Worm (Caenorhabditis elegans) whole organism, L4 larva: ENCODE measurements around the gene ape-1.

ENCODE experiments used
- D1046.2 ChIP-seq: fragments of 200-800 bp; sonication (Bioruptor generic); IDR thresholded peaks from 2 replicates; pipeline ENCODE4 v1.3.6; 2022; ENCODE audit warnings: missing genetic modification characterization, missing compliant biosample characterization
- F26F4.8 ChIP-seq: fragments of 200-800 bp; sonication (Bioruptor generic); conservative IDR thresholded peaks from 2 replicates; pipeline ENCODE4 v1.3.6; 2022; ENCODE audit warnings: missing genetic modification characterization, missing compliant biosample characterization
- T26A8.4 ChIP-seq: fragments of 200-800 bp; sonication (Bioruptor generic); IDR thresholded peaks from 2 replicates; pipeline ENCODE4 v1.3.6; 2022; ENCODE audit warnings: missing genetic modification characterization, missing compliant biosample characterization
- Y48G9A.11 ChIP-seq: fragments of 200-800 bp; sonication (Bioruptor generic); IDR thresholded peaks from 2 replicates; pipeline ENCODE4 v1.3.6; 2022; ENCODE audit warnings: missing genetic modification reagents, missing genetic modification characterization, missing compliant biosample characterization
- Y5F2A.4 ChIP-seq: fragments of 200-800 bp; sonication (Bioruptor generic); optimal IDR thresholded peaks from 2 replicates; lab custom pipeline; 2018; ENCODE audit warnings: mild to moderate bottlenecking, missing genetic modification characterization, missing compliant biosample characterization
- ZK546.5 ChIP-seq, 2 experiments: sonication (generic microtip); optimal IDR thresholded peaks; 2 replicates each; lab custom pipeline; 2017; ENCODE audit warnings: missing biosample characterization in 2 of 2, missing genetic modification characterization in 2 of 2
- aha-1 ChIP-seq: fragments of 150-350 bp; peaks from one replicate; lab custom pipeline; 2014; ENCODE audit warnings: missing biosample characterization, missing genetic modification characterization
- arid-1 ChIP-seq: fragments of 200-800 bp; sonication (Bioruptor generic); conservative IDR thresholded peaks from 2 replicates; pipeline ENCODE4 v1.3.6; 2022; ENCODE audit warnings: missing genetic modification reagents, missing genetic modification characterization, missing compliant biosample characterization
- ceh-62 ChIP-seq: sonication (generic microtip); optimal IDR thresholded peaks from 2 replicates; lab custom pipeline; 2017; ENCODE audit warnings: missing biosample characterization, missing genetic modification characterization
- ces-1 ChIP-seq: fragments of 150-350 bp; sonication (generic microtip); optimal IDR thresholded peaks from 4 replicates; lab custom pipeline; 2014; ENCODE audit warnings: missing biosample characterization, missing genetic modification reagents, missing genetic modification characterization
- cey-2 ChIP-seq: sonication (generic microtip); optimal IDR thresholded peaks from 3 replicates; lab custom pipeline; 2017; ENCODE audit warnings: missing genetic modification characterization, mild to moderate bottlenecking, missing compliant biosample characterization, antibody characterized with exemption, borderline replicate concordance; ENCODE audit not compliant: insufficient read depth
- dpl-1 ChIP-seq: fragments of 150-350 bp; optimal IDR thresholded peaks from 2 replicates; lab custom pipeline; 2014; ENCODE audit warnings: missing biosample characterization, missing genetic modification reagents, missing genetic modification characterization
- egl-43 ChIP-seq: fragments of 200-800 bp; sonication (Bioruptor generic); IDR thresholded peaks from 2 replicates; pipeline ENCODE4 v1.3.6; 2022; ENCODE audit warnings: missing genetic modification reagents, missing genetic modification characterization, missing compliant biosample characterization
- hlh-11 ChIP-seq: fragments of 200-800 bp; sonication (Bioruptor generic); optimal IDR thresholded peaks from 2 replicates; lab custom pipeline; 2018; ENCODE audit warnings: mild to moderate bottlenecking, missing genetic modification characterization, missing compliant biosample characterization
- lsy-2 ChIP-seq, 2 experiments: fragments of 150-350 bp in 1 of 2; sonication (generic microtip) in 1 of 2; optimal IDR thresholded peaks; 2 replicates each; lab custom pipeline; 2014 to 2017; ENCODE audit warnings: missing biosample characterization in 2 of 2, missing genetic modification characterization in 2 of 2
- mxl-2 ChIP-seq: fragments of 200-800 bp; sonication (Bioruptor generic); conservative IDR thresholded peaks from 2 replicates; pipeline ENCODE4 v1.3.6; 2022; ENCODE audit warnings: missing genetic modification reagents, missing genetic modification characterization, missing compliant biosample characterization
- nhr-10 ChIP-seq: fragments of 150-350 bp; optimal IDR thresholded peaks from 2 replicates; lab custom pipeline; 2014; ENCODE audit warnings: missing biosample characterization, missing genetic modification characterization
- nhr-111 ChIP-seq: fragments of 200-800 bp; sonication (Bioruptor generic); optimal IDR thresholded peaks from 2 replicates; lab custom pipeline; 2018; ENCODE audit warnings: mild to moderate bottlenecking, missing genetic modification characterization, missing compliant biosample characterization
- nhr-237 ChIP-seq: sonication (generic microtip); optimal IDR thresholded peaks from 2 replicates; lab custom pipeline; 2017; ENCODE audit warnings: missing biosample characterization, missing genetic modification characterization
- nhr-25 ChIP-seq: sonication (generic microtip); optimal IDR thresholded peaks from 2 replicates; lab custom pipeline; 2017; ENCODE audit warnings: missing genetic modification characterization, mild to moderate bottlenecking, missing compliant biosample characterization, antibody characterized with exemption, moderate library complexity, borderline replicate concordance; ENCODE audit not compliant: insufficient read depth
- nhr-28 ChIP-seq: fragments of 150-350 bp; optimal IDR thresholded peaks from 2 replicates; lab custom pipeline; 2014; ENCODE audit warnings: missing biosample characterization, missing genetic modification characterization
- php-3 ChIP-seq: fragments of 200-800 bp; sonication (Bioruptor generic); IDR thresholded peaks from 2 replicates; pipeline ENCODE4 v1.3.6; 2022; ENCODE audit warnings: missing genetic modification reagents, missing genetic modification characterization, missing compliant biosample characterization
- pqm-1 ChIP-seq: sonication (generic microtip); optimal IDR thresholded peaks from 2 replicates; lab custom pipeline; 2017; ENCODE audit warnings: missing biosample characterization, missing genetic modification characterization
- set-16 ChIP-seq: fragments of 200-800 bp; sonication (Bioruptor generic); IDR thresholded peaks from 2 replicates; pipeline ENCODE4 v1.3.6; 2022; ENCODE audit warnings: missing genetic modification reagents, missing genetic modification characterization, missing compliant biosample characterization
- snpc-1.2 ChIP-seq: fragments of 200-800 bp; sonication (Bioruptor generic); IDR thresholded peaks from 2 replicates; pipeline ENCODE4 v1.3.6; 2022; ENCODE audit warnings: missing genetic modification reagents, missing genetic modification characterization, missing compliant biosample characterization
- spr-1 ChIP-seq: sonication (generic microtip); optimal IDR thresholded peaks from 2 replicates; lab custom pipeline; 2016; ENCODE audit warnings: mild to moderate bottlenecking, missing genetic modification characterization, missing compliant biosample characterization
- unc-130 ChIP-seq: sonication (generic microtip); optimal IDR thresholded peaks from 2 replicates; lab custom pipeline; 2016; ENCODE audit warnings: missing genetic modification reagents, missing genetic modification characterization, missing compliant biosample characterization
- unc-39 ChIP-seq: sonication (generic microtip); optimal IDR thresholded peaks from 2 replicates; lab custom pipeline; 2017; ENCODE audit warnings: missing biosample characterization, missing genetic modification characterization
- unc-62 ChIP-seq, 3 experiments: fragments of 150-350 bp in 1 of 3; sonication (generic microtip); optimal IDR thresholded peaks in 2 of 3; peaks in 1 of 3; 1 replicate in 1 of 3; 2 replicates in 2 of 3; lab custom pipeline; 2014 to 2017; ENCODE audit warnings: missing biosample characterization in 3 of 3, missing genetic modification characterization in 3 of 3, missing genetic modification reagents in 3 of 3, missing genotype in 1 of 3
- zfp-2 ChIP-seq: sonication (generic microtip); optimal IDR thresholded peaks from 2 replicates; lab custom pipeline; 2016; ENCODE audit warnings: mild to moderate bottlenecking, missing genetic modification characterization, missing compliant biosample characterization
- zfp-3 ChIP-seq: fragments of 200-800 bp; sonication (Bioruptor generic); conservative IDR thresholded peaks from 2 replicates; pipeline ENCODE4 v1.3.6; 2022; ENCODE audit warnings: missing genetic modification reagents, missing genetic modification characterization, missing compliant biosample characterization
- ztf-7 ChIP-seq: fragments of 150-350 bp; optimal IDR thresholded peaks from 2 replicates; lab custom pipeline; 2014; ENCODE audit warnings: missing biosample characterization, missing genetic modification characterization

The ape-1 gene

DNA sequence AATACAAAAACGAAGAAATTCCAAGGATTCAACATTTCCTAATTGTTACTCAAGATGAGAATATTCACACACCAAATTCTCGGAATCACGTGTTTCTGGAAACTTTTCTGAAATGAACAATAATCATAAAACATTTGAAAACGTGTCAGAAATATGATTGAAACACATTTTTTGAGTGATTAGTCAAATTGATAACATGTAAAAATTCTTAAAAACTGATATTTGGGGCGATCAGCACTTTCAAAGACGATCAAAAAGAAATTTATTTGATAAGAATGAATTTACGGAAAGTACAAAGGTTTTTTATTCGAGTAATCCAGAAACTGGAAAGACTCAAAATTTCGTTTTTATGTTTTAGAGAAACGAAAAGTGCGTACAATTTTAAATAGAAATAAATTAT is 40.1 kb downstream of the ape-1 start, which contains the start of gene tre-3 (continued):
- TF ChIP-seq Y5F2A.4 (GFP tag; lab: Kevin White, UChicago) (no peak), nhr-111 (GFP tag; lab: Kevin White, UChicago) (no peak), mxl-2 (GFP tag; lab: Robert Waterston, UW) (no peak), F26F4.8 (GFP tag; lab: Robert Waterston, UW) (no peak), set-16 (GFP tag; lab: Robert Waterston, UW) (no peak), nhr-28 (tag; lab: Kevin White, UChicago) (peak; percentile 12), unc-130 (GFP tag; lab: Kevin White, UChicago) (no peak), hlh-11 (no peak)

ce11 chrV:11716930-11717329 is 41.2 kb downstream of the ape-1 start:
- TF ChIP-seq set-16 (GFP tag; lab: Robert Waterston, UW): no peak
- peak; percentile 83 for TF ChIP-seq pqm-1 (tag; lab: Kevin White, UChicago)
- peak in 1 of 2 experiments; percentile 36 for TF ChIP-seq unc-62 (GFP tag; optimal IDR thresholded peaks at IDR 0.05 in 1 of 2; lab: Kevin White, UChicago)
- TF ChIP-seq unc-62 (tag; optimal IDR thresholded peaks at IDR 0.05; lab: Kevin White, UChicago): no peak
- TF ChIP-seq nhr-10 (tag; lab: Kevin White, UChicago): no peak
- TF ChIP-seq hlh-11: no peak
- peak; percentile 66; the same call in 1 of the 2 replicates for TF ChIP-seq php-3 (GFP tag; lab: Robert Waterston, UW)
- TF ChIP-seq nhr-28 (tag; lab: Kevin White, UChicago): peak; percentile 37
- TF ChIP-seq, all 104 proteins: peak for 4

DNA sequence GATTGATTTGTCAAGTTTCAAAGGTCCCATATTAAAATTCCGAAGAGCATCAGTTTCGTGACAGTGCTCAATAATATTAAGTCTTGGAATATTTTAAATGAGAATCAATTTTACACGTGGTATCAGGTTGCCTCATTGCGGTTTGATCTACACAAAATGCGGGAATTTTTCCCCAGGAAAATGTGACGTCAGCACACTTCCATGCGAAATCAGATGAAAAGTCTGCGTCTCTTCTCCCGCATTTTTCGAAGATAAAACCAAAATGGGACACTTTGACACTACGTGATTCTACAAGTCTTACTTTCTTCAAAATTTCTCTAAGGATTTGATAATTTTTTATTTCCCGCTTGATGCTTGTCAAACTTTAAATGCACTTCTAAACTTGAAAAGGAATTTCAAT is 47.1 kb downstream of the ape-1 start:
- TF ChIP-seq nhr-25 (tag; lab: Kevin White, UChicago) (no peak), D1046.2 (GFP tag; lab: Robert Waterston, UW) (no peak), T26A8.4 (GFP tag; lab: Robert Waterston, UW) (no peak), cey-2 (tag; lab: Kevin White, UChicago) (no peak), Y48G9A.11 (GFP tag; lab: Robert Waterston, UW) (no peak), ZK546.5 (tag; optimal IDR thresholded peaks at IDR 0.05; lab: Kevin White, UChicago) (no peak), lsy-2 (tag; optimal IDR thresholded peaks at IDR 0.05; lab: Kevin White, UChicago) (no peak), aha-1 (tag; lab: Kevin White, UChicago) (peak; percentile 61), dpl-1 (GFP tag; lab: Kevin White, UChicago) (no peak)

DNA sequence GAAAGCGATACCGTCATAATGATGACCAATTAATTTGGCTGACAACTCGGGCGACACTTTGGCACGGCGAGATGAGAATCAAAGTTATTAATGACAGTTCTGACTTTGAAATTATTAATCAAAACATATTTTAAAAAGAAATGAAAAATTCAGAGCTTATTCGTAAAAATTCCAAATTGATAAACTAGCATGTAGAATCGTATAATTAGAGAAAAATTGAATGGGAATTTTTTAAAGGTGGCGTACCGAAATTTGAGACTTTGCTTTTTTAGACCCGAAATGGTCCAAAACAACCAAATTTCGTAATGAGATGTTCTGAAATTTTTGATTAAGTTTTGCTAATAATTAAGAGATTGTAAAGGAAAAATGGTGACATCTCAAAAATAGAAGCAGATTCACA is 50.2 kb downstream of the ape-1 start, which contains the start of gene daf-11:
TSS of gene daf-11 (minus strand) at position 101 of the 400 bp plus-strand sequence.
- TF ChIP-seq unc-39 (tag; lab: Kevin White, UChicago) (no peak), nhr-237 (tag; lab: Kevin White, UChicago) (no peak), ztf-7 (tag; lab: Kevin White, UChicago) (no peak), egl-43 (GFP tag; lab: Robert Waterston, UW) (no peak), spr-1 (tag; lab: Kevin White, UChicago) (no peak), zfp-3 (GFP tag; lab: Robert Waterston, UW) (no peak), zfp-2 (no peak), snpc-1.2 (GFP tag; lab: Robert Waterston, UW) (no peak), pqm-1 (tag; lab: Kevin White, UChicago) (no peak), arid-1 (no peak)

DNA sequence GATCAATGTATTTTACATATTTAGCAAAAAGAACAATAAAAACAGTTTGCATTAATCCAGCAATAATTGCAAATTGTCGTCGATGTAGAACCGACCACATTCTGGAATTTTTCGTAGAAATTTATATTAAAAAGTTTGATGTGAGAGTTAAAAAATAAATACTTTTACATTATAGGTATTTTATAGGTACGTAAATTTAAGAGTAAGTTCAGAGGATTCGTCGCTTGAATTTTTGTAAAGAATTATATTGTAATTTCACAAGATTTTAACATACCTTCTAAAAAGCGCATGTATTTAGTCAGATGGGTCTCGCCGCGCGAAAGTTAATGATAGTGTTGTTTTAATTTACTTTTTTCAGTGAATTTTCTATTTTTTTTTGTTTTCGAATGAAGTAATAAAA is 54.3 kb downstream of the ape-1 start, which contains the start of gene rhr-2:
TSS of gene rhr-2 (minus strand) at position 101 of the 400 bp plus-strand sequence.
- TF ChIP-seq ceh-62 (tag; lab: Kevin White, UChicago): no peak
- TF ChIP-seq ces-1 (GFP tag; lab: Kevin White, UChicago): no peak
